Fruit fly (Drosophila melanogaster) whole organism, embryonic: Measurements from ENCODE around the gene CG14205.

Source experiments
- Bteb2 ChIP-seq: fragments of 200-800 bp; sonication (Bioruptor generic); optimal IDR thresholded peaks from 2 replicates; lab custom pipeline; 2016; ENCODE audit warnings: missing biosample characterization, missing genetic modification characterization
- CG10274 ChIP-seq: fragments of 200-800 bp; sonication (Bioruptor generic); optimal IDR thresholded peaks from 3 replicates; lab custom pipeline; 2017; ENCODE audit warnings: missing biosample characterization, mild to moderate bottlenecking, missing genetic modification characterization
- CG10366 ChIP-seq: fragments of 200-800 bp; sonication (Bioruptor generic); IDR thresholded peaks from 2 replicates; pipeline ENCODE4 v1.3.6; 2022; ENCODE audit warnings: missing biosample characterization, missing genetic modification characterization
- CG10462 ChIP-seq: fragments of 200-800 bp; sonication (Bioruptor generic); optimal IDR thresholded peaks from 2 replicates; lab custom pipeline; 2016; ENCODE audit warnings: missing biosample characterization, missing genetic modification characterization
- CG10959 ChIP-seq: fragments of 200-800 bp; sonication (Bioruptor generic); IDR thresholded peaks from 2 replicates; pipeline ENCODE4 v1.3.6; 2022; ENCODE audit warnings: missing biosample characterization, missing genetic modification characterization
- CG12769 ChIP-seq: fragments of 200-800 bp; sonication (Bioruptor generic); optimal IDR thresholded peaks from 2 replicates; lab custom pipeline; 2019; ENCODE audit warnings: missing biosample characterization, mild to moderate bottlenecking, missing genetic modification characterization, moderate library complexity
- CG13775 ChIP-seq: fragments of 200-800 bp; sonication (Bioruptor generic); optimal IDR thresholded peaks from 3 replicates; lab custom pipeline; 2017; ENCODE audit warnings: missing biosample characterization, mild to moderate bottlenecking, missing genetic modification characterization
- CG15479 ChIP-seq: fragments of 200-800 bp; sonication (Bioruptor generic); optimal IDR thresholded peaks from 3 replicates; lab custom pipeline; 2019; ENCODE audit warnings: missing biosample characterization, mild to moderate bottlenecking, missing genetic modification characterization, moderate library complexity
- CG16863 ChIP-seq: fragments of 200-800 bp; sonication (Bioruptor generic); optimal IDR thresholded peaks from 3 replicates; lab custom pipeline; 2016; ENCODE audit warnings: missing biosample characterization, missing genetic modification characterization
- CG17186 ChIP-seq: fragments of 200-800 bp; sonication (Bioruptor generic); optimal IDR thresholded peaks from 3 replicates; lab custom pipeline; 2017; ENCODE audit warnings: missing biosample characterization, missing genetic modification reagents, missing genetic modification characterization
- CG1832 ChIP-seq: fragments of 200-800 bp; sonication (Bioruptor generic); optimal IDR thresholded peaks from 2 replicates; lab custom pipeline; 2017; ENCODE audit warnings: missing biosample characterization, mild to moderate bottlenecking, missing genetic modification characterization, inconsistent platforms
- CG2116 ChIP-seq: fragments of 200-800 bp; sonication (Bioruptor generic); optimal IDR thresholded peaks from 3 replicates; lab custom pipeline; 2018; ENCODE audit warnings: missing biosample characterization, mild to moderate bottlenecking, missing genetic modification characterization
- CG32767 ChIP-seq: fragments of 200-800 bp; sonication (Bioruptor generic); IDR thresholded peaks from 2 replicates; pipeline ENCODE4 v1.3.6; 2022; ENCODE audit warnings: missing biosample characterization, missing genetic modification characterization
- CG34422 ChIP-seq: fragments of 200-800 bp; sonication (Bioruptor generic); IDR thresholded peaks from 3 replicates; pipeline ENCODE4 v1.3.6; 2022; ENCODE audit warnings: missing biosample characterization, missing genetic modification characterization
- CG3995 ChIP-seq: fragments of 200-800 bp; sonication (Bioruptor generic); optimal IDR thresholded peaks from 3 replicates; lab custom pipeline; 2016; ENCODE audit warnings: missing biosample characterization, missing genetic modification characterization
- CG42726 ChIP-seq: fragments of 200-800 bp; sonication (Bioruptor generic); IDR thresholded peaks from 2 replicates; pipeline ENCODE4 v1.3.6; 2022; ENCODE audit warnings: missing biosample characterization, missing genetic modification characterization; ENCODE audit not compliant: partially characterized antibody
- CG7357 ChIP-seq: fragments of 200-800 bp; sonication (Bioruptor generic); IDR thresholded peaks from 3 replicates; pipeline ENCODE4 v1.3.6; 2022; ENCODE audit warnings: missing biosample characterization, missing genetic modification characterization
- CG7556 ChIP-seq: fragments of 200-800 bp; sonication (Bioruptor generic); optimal IDR thresholded peaks from 2 replicates; lab custom pipeline; 2017; ENCODE audit warnings: missing biosample characterization, mild to moderate bottlenecking, missing genetic modification characterization
- CG7928 ChIP-seq: fragments of 200-800 bp; sonication (Bioruptor generic); optimal IDR thresholded peaks from 2 replicates; lab custom pipeline; 2017; ENCODE audit warnings: missing biosample characterization, mild to moderate bottlenecking, missing genetic modification characterization
- CG8478 ChIP-seq: fragments of >200 bp; optimal IDR thresholded peaks from 2 replicates; lab custom pipeline; 2018
- CG9932 ChIP-seq: fragments of 200-800 bp; sonication (Bioruptor generic); IDR thresholded peaks from 2 replicates; pipeline ENCODE4 v1.3.6; 2022; ENCODE audit warnings: missing biosample characterization, missing genetic modification characterization
- D19A ChIP-seq: fragments of 200-800 bp; optimal IDR thresholded peaks from 3 replicates; lab custom pipeline; 2019; ENCODE audit warnings: missing biosample characterization, mild to moderate bottlenecking, missing genetic modification characterization, moderate library complexity
- D19B ChIP-seq: fragments of 200-800 bp; sonication (Bioruptor generic); optimal IDR thresholded peaks from 2 replicates; lab custom pipeline; 2017; ENCODE audit warnings: missing biosample characterization, mild to moderate bottlenecking, missing genetic modification characterization
- MBD-R2 ChIP-seq: fragments of 200-800 bp; sonication (Bioruptor generic); IDR thresholded peaks from 2 replicates; pipeline ENCODE4 v1.3.6; 2022; ENCODE audit warnings: missing biosample characterization, missing genetic modification characterization
- Med ChIP-seq: fragments of 200-800 bp; sonication (Bioruptor generic); peaks from one replicate; lab custom pipeline; 2016; ENCODE audit warnings: missing biosample characterization, missing genetic modification characterization, mild to moderate bottlenecking, inconsistent platforms, moderate library complexity
- Six4 ChIP-seq: fragments of 200-800 bp; sonication (Bioruptor generic); optimal IDR thresholded peaks from 2 replicates; lab custom pipeline; 2016; ENCODE audit warnings: missing biosample characterization, missing genetic modification characterization
- Stat92E ChIP-seq, 3 experiments: fragments of >200 bp in 2 of 3; fragments of 200-800 bp in 1 of 3; sonication (Bioruptor generic) in 1 of 3; optimal IDR thresholded peaks; 2 replicates each; lab custom pipeline; 2017 to 2019; ENCODE audit warnings: missing biosample characterization in 3 of 3, missing genetic modification characterization in 3 of 3, mild to moderate bottlenecking in 1 of 3, moderate library complexity in 1 of 3
- cg ChIP-seq: fragments of 200-800 bp; sonication (Bioruptor generic); optimal IDR thresholded peaks from 3 replicates; lab custom pipeline; 2019; ENCODE audit warnings: missing biosample characterization, mild to moderate bottlenecking, missing genetic modification characterization, moderate library complexity
- chn ChIP-seq: fragments of 200-800 bp; sonication (Bioruptor generic); optimal IDR thresholded peaks from 2 replicates; lab custom pipeline; 2016; ENCODE audit warnings: missing biosample characterization, missing genetic modification characterization
- ci ChIP-seq: fragments of 200-800 bp; sonication (Bioruptor generic); IDR thresholded peaks from 3 replicates; pipeline ENCODE4 v1.3.6; 2022; ENCODE audit warnings: missing biosample characterization, missing genetic modification characterization
- corto ChIP-seq: fragments of 200-800 bp; sonication (Bioruptor generic); optimal IDR thresholded peaks from 2 replicates; lab custom pipeline; 2016; ENCODE audit warnings: missing biosample characterization, mild to moderate bottlenecking, missing genetic modification characterization, moderate library complexity
- da ChIP-seq: fragments of 200-800 bp; sonication (Bioruptor generic); optimal IDR thresholded peaks from 2 replicates; lab custom pipeline; 2016; ENCODE audit warnings: missing biosample characterization, missing genetic modification characterization
- dimm ChIP-seq: fragments of 200-800 bp; sonication (Bioruptor generic); IDR thresholded peaks from 2 replicates; pipeline ENCODE4 v1.3.6; 2022; ENCODE audit warnings: missing biosample characterization, missing genetic modification characterization
- lab ChIP-seq: fragments of 200-800 bp; sonication (Bioruptor generic); optimal IDR thresholded peaks from 3 replicates; lab custom pipeline; 2017; ENCODE audit warnings: missing biosample characterization, missing genetic modification characterization, mild to moderate bottlenecking, moderate library complexity, missing genetic modification reagents
- lov ChIP-seq, 2 experiments: fragments of 200-800 bp in 1 of 2; fragments of >200 bp in 1 of 2; sonication (Bioruptor generic) in 1 of 2; IDR thresholded peaks in 1 of 2; optimal IDR thresholded peaks in 1 of 2; 2 replicates in 1 of 2; 3 replicates in 1 of 2; pipeline versions ENCODE4 v1.3.6 to Lab custom; 2017 to 2022; ENCODE audit warnings: missing biosample characterization in 1 of 2, missing genetic modification characterization in 1 of 2
- nerfin-1 ChIP-seq: fragments of 200-800 bp; sonication (Bioruptor generic); optimal IDR thresholded peaks from 3 replicates; lab custom pipeline; 2019; ENCODE audit warnings: missing biosample characterization, mild to moderate bottlenecking, missing genetic modification characterization, moderate library complexity
- nmo ChIP-seq: fragments of 200-800 bp; sonication (Bioruptor generic); optimal IDR thresholded peaks from 2 replicates; lab custom pipeline; 2018; ENCODE audit warnings: missing biosample characterization, mild to moderate bottlenecking, missing genetic modification characterization, moderate library complexity
- nom ChIP-seq: fragments of 200-800 bp; sonication (Bioruptor generic); optimal IDR thresholded peaks from 2 replicates; lab custom pipeline; 2017; ENCODE audit warnings: missing biosample characterization, missing genetic modification characterization, mild to moderate bottlenecking, moderate library complexity, missing genetic modification reagents
- p53 ChIP-seq: fragments of 200-800 bp; sonication (Bioruptor generic); optimal IDR thresholded peaks from 2 replicates; lab custom pipeline; 2016; ENCODE audit warnings: missing biosample characterization, missing genetic modification characterization
- phol ChIP-seq: fragments of 200-800 bp; sonication (Bioruptor generic); optimal IDR thresholded peaks from 3 replicates; lab custom pipeline; 2018; ENCODE audit warnings: missing biosample characterization, mild to moderate bottlenecking, missing genetic modification characterization, moderate library complexity
- prd ChIP-seq, 3 experiments: fragments of >200 bp in 2 of 3; fragments of 200-800 bp in 1 of 3; sonication (Bioruptor generic) in 1 of 3; optimal IDR thresholded peaks in 2 of 3; IDR thresholded peaks in 1 of 3; 2 replicates in 2 of 3; 3 replicates in 1 of 3; pipeline versions ENCODE4 v1.3.6 to Lab custom; 2017 to 2022; ENCODE audit warnings: missing biosample characterization in 1 of 3, missing genetic modification characterization in 1 of 3
- pzg ChIP-seq: fragments of 200-800 bp; sonication (Bioruptor generic); optimal IDR thresholded peaks from 3 replicates; lab custom pipeline; 2018; ENCODE audit warnings: missing biosample characterization, mild to moderate bottlenecking, missing genetic modification characterization, moderate library complexity
- sens ChIP-seq: fragments of 200-800 bp; sonication (Bioruptor generic); peaks from one replicate; lab custom pipeline; 2016; ENCODE audit warnings: missing biosample characterization, missing genetic modification characterization
- seq ChIP-seq: fragments of 200-800 bp; sonication (Bioruptor generic); IDR thresholded peaks from 2 replicates; pipeline ENCODE4 v1.3.6; 2022; ENCODE audit warnings: missing biosample characterization, missing genetic modification characterization
- so ChIP-seq: fragments of 200-800 bp; sonication (Bioruptor generic); IDR thresholded peaks from 3 replicates; pipeline ENCODE4 v1.3.6; 2022; ENCODE audit warnings: missing biosample characterization, missing genetic modification characterization
- usp ChIP-seq: fragments of >200 bp; optimal IDR thresholded peaks from 2 replicates; lab custom pipeline; 2017; ENCODE audit warnings: missing biosample characterization, missing genetic modification characterization

Gene CG14205

DNA sequence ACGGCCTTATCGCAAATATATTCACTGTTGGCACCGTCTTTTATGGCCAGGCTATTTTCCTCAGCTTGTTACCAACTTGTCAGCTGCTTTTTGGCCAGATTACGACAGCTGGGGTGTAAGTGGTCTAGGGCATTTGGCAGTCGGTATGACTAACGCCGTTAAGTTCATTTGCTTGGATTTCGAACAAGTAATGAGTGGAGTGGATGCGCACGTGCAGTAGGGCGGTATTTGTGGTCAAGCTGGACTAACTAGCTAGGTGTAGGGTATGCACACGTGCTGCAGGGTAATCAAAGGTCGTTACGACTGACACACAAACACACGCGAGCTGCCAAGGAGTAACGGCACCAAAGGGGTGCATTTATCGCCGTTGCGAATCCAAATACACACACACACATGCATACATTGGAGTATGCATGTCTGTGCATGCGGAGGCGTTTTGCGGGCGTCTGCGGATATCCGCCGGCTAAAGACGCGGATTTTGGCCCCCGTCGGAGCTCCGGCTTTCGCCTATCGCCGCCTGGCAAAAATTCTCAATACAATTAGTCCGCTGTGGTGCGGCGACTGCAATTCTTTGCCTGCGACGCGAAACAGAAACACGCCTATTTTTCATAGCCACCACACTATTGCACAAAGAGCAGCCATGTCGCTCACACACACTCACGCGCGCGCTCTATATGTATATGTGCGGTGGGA is 14.3 kb upstream of the CG14205 start:
- TF ChIP-seq p53 (GFP tag; lab: Kevin White, UChicago) (peak; percentile 90), D19A (tag; lab: Kevin White, UChicago) (peak; percentile 54), CG7928 (GFP tag; lab: Kevin White, UChicago) (no peak), CG15479 (GFP tag; lab: Kevin White, UChicago) (peak; percentile 39), nom (GFP tag; lab: Kevin White, UChicago) (peak; percentile 9), phol (tag; lab: Kevin White, UChicago) (peak; percentile 54), CG13775 (GFP tag; lab: Kevin White, UChicago) (peak; percentile 95), CG9932 (GFP tag; lab: Robert Waterston, UW) (no peak), nerfin-1 (tag; lab: Kevin White, UChicago) (peak; percentile 30), CG10274 (GFP tag; lab: Kevin White, UChicago) (peak; percentile 69), Med (peak; percentile 42), cg (GFP tag; lab: Kevin White, UChicago) (peak; percentile 76), D19B (GFP tag; lab: Kevin White, UChicago) (peak; percentile 52), so (GFP tag; lab: Robert Waterston, UW) (0 out of 3 replicates have a peak, but pooled peaks have one; percentile 9), da (GFP tag; lab: Kevin White, UChicago) (no peak), MBD-R2 (peak; percentile 23; the same call in 1 of the 2 replicates), lab (no peak)

DNA sequence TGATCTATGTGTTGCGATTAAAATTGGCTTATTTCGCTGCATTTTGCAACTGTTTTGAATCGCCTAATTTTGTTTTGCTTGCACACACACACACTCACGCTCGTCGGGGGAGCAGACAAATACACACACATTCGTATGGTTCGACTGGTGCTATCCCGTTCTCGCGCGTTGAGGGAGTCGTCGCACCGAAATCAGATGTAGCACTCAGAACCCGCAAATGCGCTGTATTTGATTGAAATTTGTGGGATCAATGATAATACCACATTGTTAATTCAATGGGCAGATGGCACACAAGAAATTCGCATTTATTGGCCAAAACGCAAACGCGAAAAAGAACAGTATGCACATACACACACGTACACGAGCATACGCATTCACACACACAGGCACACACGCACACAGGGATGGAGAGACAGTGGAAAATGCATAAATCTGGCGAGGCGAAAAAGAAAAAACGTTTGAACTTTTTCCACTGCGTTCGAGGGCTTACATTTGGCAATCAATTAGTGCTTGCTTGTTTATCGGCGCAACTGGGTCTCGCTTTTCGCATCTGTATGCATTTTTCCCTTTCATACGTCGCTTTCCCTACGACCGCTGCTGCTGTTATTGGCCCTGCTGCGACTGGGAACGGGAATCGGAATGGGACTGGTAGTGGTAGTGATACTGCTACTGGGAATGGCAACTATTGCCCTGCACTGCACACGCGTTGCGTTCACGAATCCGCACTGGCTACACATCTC is 13.3 kb upstream of the CG14205 start:
- TF ChIP-seq chn (GFP tag; lab: Kevin White, UChicago): no peak
- no peak for TF ChIP-seq CG10959 (GFP tag; lab: Robert Waterston, UW)
- TF ChIP-seq Six4: no peak
- TF ChIP-seq sens (GFP tag; lab: Kevin White, UChicago): peak; percentile 68
- no peak for TF ChIP-seq nmo (GFP tag; lab: Kevin White, UChicago)
- TF ChIP-seq lov (optimal IDR thresholded peaks at IDR 0.05; lab: Kevin White, UChicago): no peak
- TF ChIP-seq lov (GFP tag; IDR thresholded peaks at IDR 0.05; lab: Robert Waterston, UW): no peak
- TF ChIP-seq cg (GFP tag; lab: Kevin White, UChicago): peak; percentile 95
- 0 out of 2 replicates have a peak, but pooled peaks have one; percentile 21 for TF ChIP-seq CG32767 (GFP tag; lab: Robert Waterston, UW)
- TF ChIP-seq Stat92E (GFP tag; optimal IDR thresholded peaks at IDR 0.05; lab: Kevin White, UChicago): peak in 1 of 3 experiments; percentile 80
- no peak for TF ChIP-seq corto (GFP tag; lab: Kevin White, UChicago)
- no peak for TF ChIP-seq CG2116 (GFP tag; lab: Kevin White, UChicago)
- TF ChIP-seq pzg (GFP tag; lab: Kevin White, UChicago): no peak
- no peak for TF ChIP-seq CG42726 (GFP tag; lab: Robert Waterston, UW)
- peak; percentile 92 for TF ChIP-seq CG3995 (GFP tag; lab: Kevin White, UChicago)
- TF ChIP-seq CG8478 (lab: Kevin White, UChicago): peak; percentile 99
- peak; percentile 70 for TF ChIP-seq CG7357 (GFP tag; lab: Robert Waterston, UW)
- TF ChIP-seq CG34422: no peak
- no peak for TF ChIP-seq CG16863 (GFP tag; lab: Kevin White, UChicago)
- no peak for TF ChIP-seq Bteb2 (GFP tag; lab: Kevin White, UChicago)
- no peak for TF ChIP-seq dimm (GFP tag; lab: Robert Waterston, UW)
- no peak for TF ChIP-seq CG10366
- peak; percentile 78 for TF ChIP-seq CG12769 (tag; lab: Kevin White, UChicago)
- TF ChIP-seq CG10462 (GFP tag; lab: Kevin White, UChicago): no peak
- TF ChIP-seq prd (optimal IDR thresholded peaks at IDR 0.05; lab: Kevin White, UChicago): no peak
- TF ChIP-seq prd (GFP tag; IDR thresholded peaks at IDR 0.05; lab: Robert Waterston, UW): 0 out of 3 replicates have a peak, but pooled peaks have one; percentile 12
- TF ChIP-seq CG7556: no peak
- peak; percentile 67 for TF ChIP-seq CG1832
- TF ChIP-seq ci (GFP tag; lab: Robert Waterston, UW): 0 out of 3 replicates have a peak, but pooled peaks have one; percentile 23
- no peak for TF ChIP-seq CG17186 (GFP tag; lab: Kevin White, UChicago)
- 0 out of 2 replicates have a peak, but pooled peaks have one; percentile 8 for TF ChIP-seq seq
- TF ChIP-seq usp (GFP tag; lab: Kevin White, UChicago): no peak
